Worm (Caenorhabditis elegans) whole organism, L1 larva: ENCODE measurements around the gene Y50D7A.8.

Experiments used
- ceh-82 ChIP-seq, 3 experiments: fragments of 150-350 bp in 1 of 3; sonication (generic microtip) in 2 of 3; optimal IDR thresholded peaks; 2 replicates each; lab custom pipeline; 2014 to 2017; ENCODE audit warnings: missing biosample characterization in 3 of 3, missing genetic modification characterization in 3 of 3
- ceh-88 ChIP-seq: fragments of 200-800 bp; sonication (Bioruptor generic); IDR thresholded peaks from 2 replicates; pipeline ENCODE4 v1.3.6; 2022; ENCODE audit warnings: missing genetic modification characterization, missing compliant biosample characterization
- ces-1 ChIP-seq: fragments of 150-350 bp; optimal IDR thresholded peaks from 2 replicates; lab custom pipeline; 2014; ENCODE audit warnings: missing biosample characterization, missing genetic modification reagents, missing genetic modification characterization
- egl-27 ChIP-seq, 2 experiments: fragments of 150-350 bp in 1 of 2; sonication (generic microtip); optimal IDR thresholded peaks; 3 replicates each; lab custom pipeline; 2017 to 2018; ENCODE audit warnings: missing biosample characterization in 2 of 2, missing genetic modification characterization in 2 of 2, missing genetic modification reagents in 2 of 2
- elt-3 ChIP-seq, 6 experiments: fragments of 150-350 bp in 1 of 6; sonication (generic microtip); optimal IDR thresholded peaks; 2 replicates each; lab custom pipeline; 2017 to 2018; ENCODE audit warnings: missing biosample characterization in 6 of 6, missing genetic modification characterization in 6 of 6, inconsistent platforms in 1 of 6
- pqm-1 ChIP-seq: sonication (generic microtip); optimal IDR thresholded peaks from 3 replicates; lab custom pipeline; 2017; ENCODE audit warnings: missing biosample characterization, missing genetic modification characterization
- rnt-1 ChIP-seq: sonication (generic microtip); optimal IDR thresholded peaks from 2 replicates; lab custom pipeline; 2016; ENCODE audit warnings: mild to moderate bottlenecking, missing genetic modification characterization, moderate library complexity, missing compliant biosample characterization
- sox-4 ChIP-seq: sonication (generic microtip); optimal IDR thresholded peaks from 2 replicates; lab custom pipeline; 2016; ENCODE audit warnings: missing genetic modification characterization, missing compliant biosample characterization
- unc-98 ChIP-seq: fragments of 200-800 bp; sonication (Bioruptor generic); IDR thresholded peaks from 2 replicates; pipeline ENCODE4 v1.3.6; 2022; ENCODE audit warnings: missing genetic modification characterization, missing compliant biosample characterization

DNA sequence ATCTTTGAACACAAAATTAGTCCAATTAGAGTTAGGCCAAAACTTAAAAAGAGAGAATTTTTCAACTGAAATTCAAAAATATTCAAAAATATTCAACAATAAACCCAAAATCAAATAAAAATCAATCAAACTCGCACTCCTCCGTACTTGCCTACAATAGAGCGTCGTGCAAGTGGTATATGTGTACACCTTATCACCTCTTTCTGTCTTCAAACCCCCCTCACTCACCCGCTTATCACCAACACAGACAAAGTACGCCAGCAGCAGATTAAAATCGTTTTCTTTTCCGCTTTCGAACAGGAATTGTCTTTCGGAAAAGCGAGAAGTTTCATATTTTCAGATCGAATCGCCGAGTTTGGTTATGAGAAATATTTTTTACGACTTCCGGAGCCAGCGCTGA lies 43.8 kb downstream of the Y50D7A.8 start:
- no peak for TF ChIP-seq unc-98 (GFP tag; lab: Robert Waterston, UW)
- TF ChIP-seq ceh-88 = no peak
- no peak for TF ChIP-seq ces-1
- TF ChIP-seq elt-3 (tag; optimal IDR thresholded peaks at IDR 0.05; lab: Kevin White, UChicago) = no peak
- TF ChIP-seq rnt-1 (tag; lab: Kevin White, UChicago) = no peak
- TF ChIP-seq egl-27 (tag; optimal IDR thresholded peaks at IDR 0.05; lab: Kevin White, UChicago) = no peak
- no peak for TF ChIP-seq ceh-82 (tag; optimal IDR thresholded peaks at IDR 0.05; lab: Kevin White, UChicago)
- TF ChIP-seq sox-4 (tag; lab: Kevin White, UChicago) = no peak
- no peak for TF ChIP-seq pqm-1 (tag; lab: Kevin White, UChicago)
